Fruit fly (Drosophila melanogaster) whole organism, embryonic: ENCODE measurements around the gene CG43760.

ENCODE experiments used
- Adf1 ChIP-seq: fragments of 200-800 bp; sonication (Bioruptor generic); IDR thresholded peaks from 2 replicates; pipeline ENCODE4 v1.3.6; 2022; ENCODE audit warnings: missing biosample characterization, missing genetic modification characterization
- Bdp1 ChIP-seq: fragments of 200-800 bp; sonication (Bioruptor generic); optimal IDR thresholded peaks from 3 replicates; lab custom pipeline; 2016; ENCODE audit warnings: missing biosample characterization, missing genetic modification characterization
- CG10209 ChIP-seq: fragments of 200-800 bp; sonication (Bioruptor generic); optimal IDR thresholded peaks from 3 replicates; lab custom pipeline; 2017; ENCODE audit warnings: missing biosample characterization, mild to moderate bottlenecking, missing genetic modification characterization, missing genetic modification reagents
- CG10543 ChIP-seq: fragments of 200-800 bp; sonication (Bioruptor generic); optimal IDR thresholded peaks from 3 replicates; lab custom pipeline; 2017; ENCODE audit warnings: missing biosample characterization, mild to moderate bottlenecking, missing genetic modification characterization, moderate library complexity
- CG11247 ChIP-seq: fragments of 200-800 bp; sonication (Bioruptor generic); IDR thresholded peaks from 2 replicates; pipeline ENCODE4 v1.3.6; 2022; ENCODE audit warnings: missing biosample characterization, missing genetic modification characterization
- CG12155 ChIP-seq: fragments of 200-800 bp; sonication (Bioruptor generic); optimal IDR thresholded peaks from 3 replicates; lab custom pipeline; 2016; ENCODE audit warnings: missing biosample characterization, missing genetic modification characterization
- CG13287 ChIP-seq: fragments of 200-800 bp; sonication (Bioruptor generic); IDR thresholded peaks from 2 replicates; pipeline ENCODE4 v1.3.6; 2022; ENCODE audit warnings: missing biosample characterization, missing genetic modification characterization; ENCODE audit not compliant: partially characterized antibody
- CG13296 ChIP-seq: fragments of 200-800 bp; sonication (Bioruptor generic); optimal IDR thresholded peaks from 3 replicates; lab custom pipeline; 2018; ENCODE audit warnings: missing biosample characterization, mild to moderate bottlenecking, missing genetic modification characterization
- CG13894 ChIP-seq: fragments of 200-800 bp; sonication (Bioruptor generic); optimal IDR thresholded peaks from 3 replicates; lab custom pipeline; 2018; ENCODE audit warnings: missing biosample characterization, mild to moderate bottlenecking, missing genetic modification characterization, moderate library complexity
- CG14667 ChIP-seq: fragments of 200-800 bp; sonication (Bioruptor generic); IDR thresholded peaks from 2 replicates; pipeline ENCODE4 v1.3.6; 2022; ENCODE audit warnings: missing biosample characterization, missing genetic modification characterization
- CG14710 ChIP-seq: fragments of 200-800 bp; sonication (Bioruptor generic); optimal IDR thresholded peaks from 3 replicates; lab custom pipeline; 2019; ENCODE audit warnings: missing biosample characterization, mild to moderate bottlenecking, missing genetic modification characterization, moderate library complexity
- CG15011 ChIP-seq: fragments of 200-800 bp; sonication (Bioruptor generic); optimal IDR thresholded peaks from 3 replicates; lab custom pipeline; 2018; ENCODE audit warnings: missing biosample characterization, mild to moderate bottlenecking, missing genetic modification characterization
- CG2199 ChIP-seq: fragments of 200-800 bp; sonication (Bioruptor generic); IDR thresholded peaks from 3 replicates; pipeline ENCODE4 v1.3.6; 2022; ENCODE audit warnings: missing biosample characterization, missing genetic modification characterization
- CG30403 ChIP-seq: fragments of 200-800 bp; sonication (Bioruptor generic); optimal IDR thresholded peaks from 3 replicates; lab custom pipeline; 2016; ENCODE audit warnings: missing biosample characterization, missing genetic modification characterization
- CG3065 ChIP-seq: fragments of 200-800 bp; sonication (Bioruptor generic); optimal IDR thresholded peaks from 2 replicates; lab custom pipeline; 2016; ENCODE audit warnings: missing biosample characterization, missing genetic modification characterization
- CG6254 ChIP-seq: fragments of 200-800 bp; sonication (Bioruptor generic); optimal IDR thresholded peaks from 3 replicates; lab custom pipeline; 2017; ENCODE audit warnings: mild to moderate bottlenecking, missing biosample characterization, missing genetic modification reagents, missing genetic modification characterization
- CG6791 ChIP-seq: fragments of 200-800 bp; sonication (Bioruptor generic); IDR thresholded peaks from 3 replicates; pipeline ENCODE4 v1.3.6; 2022; ENCODE audit warnings: missing biosample characterization, missing genetic modification characterization; ENCODE audit not compliant: partially characterized antibody
- CG7357 ChIP-seq: fragments of 200-800 bp; sonication (Bioruptor generic); IDR thresholded peaks from 3 replicates; pipeline ENCODE4 v1.3.6; 2022; ENCODE audit warnings: missing biosample characterization, missing genetic modification characterization
- CG7745 ChIP-seq: fragments of 200-800 bp; sonication (Bioruptor generic); optimal IDR thresholded peaks from 2 replicates; lab custom pipeline; 2018; ENCODE audit warnings: missing biosample characterization, mild to moderate bottlenecking, missing genetic modification characterization, moderate library complexity
- CG7963 ChIP-seq: fragments of 200-800 bp; sonication (Bioruptor generic); IDR thresholded peaks from 3 replicates; pipeline ENCODE4 v1.3.6; 2022; ENCODE audit warnings: missing biosample characterization, missing genetic modification characterization; ENCODE audit not compliant: partially characterized antibody
- Dad ChIP-seq: fragments of 200-800 bp; sonication (Bioruptor generic); optimal IDR thresholded peaks from 3 replicates; lab custom pipeline; 2016; ENCODE audit warnings: missing biosample characterization, missing genetic modification characterization
- ERR ChIP-seq: fragments of 200-800 bp; sonication (Bioruptor generic); optimal IDR thresholded peaks from 2 replicates; lab custom pipeline; 2016; ENCODE audit warnings: missing biosample characterization, missing genetic modification characterization
- Ets97D ChIP-seq: fragments of 200-800 bp; sonication (Bioruptor generic); optimal IDR thresholded peaks from 3 replicates; lab custom pipeline; 2016; ENCODE audit warnings: missing biosample characterization, missing genetic modification characterization
- HLH4C ChIP-seq: fragments of 200-800 bp; sonication (Bioruptor generic); IDR thresholded peaks from 3 replicates; pipeline ENCODE4 v1.3.6; 2022; ENCODE audit warnings: missing biosample characterization, missing genetic modification characterization; ENCODE audit not compliant: partially characterized antibody
- MBD-R2 ChIP-seq: fragments of 200-800 bp; sonication (Bioruptor generic); IDR thresholded peaks from 2 replicates; pipeline ENCODE4 v1.3.6; 2022; ENCODE audit warnings: missing biosample characterization, missing genetic modification characterization
- MESR4 ChIP-seq: fragments of 200-800 bp; sonication (Bioruptor generic); optimal IDR thresholded peaks from 2 replicates; lab custom pipeline; 2018; ENCODE audit warnings: missing biosample characterization, mild to moderate bottlenecking, missing genetic modification characterization, moderate library complexity
- Max ChIP-seq: fragments of 200-800 bp; sonication (Bioruptor generic); optimal IDR thresholded peaks from 2 replicates; lab custom pipeline; 2016; ENCODE audit warnings: missing biosample characterization, mild to moderate bottlenecking, missing genetic modification characterization
- Oaz ChIP-seq: fragments of 200-800 bp; sonication (Bioruptor generic); IDR thresholded peaks from 2 replicates; pipeline ENCODE4 v1.3.6; 2022; ENCODE audit warnings: missing biosample characterization, missing genetic modification characterization
- Oli ChIP-seq: fragments of 200-800 bp; sonication (Bioruptor generic); optimal IDR thresholded peaks from 2 replicates; lab custom pipeline; 2018; ENCODE audit warnings: missing biosample characterization, mild to moderate bottlenecking, missing genetic modification characterization, moderate library complexity
- Pdp1 ChIP-seq, 2 experiments: fragments of 200-800 bp; sonication (Bioruptor generic); optimal IDR thresholded peaks; 3 replicates each; lab custom pipeline; 2016; ENCODE audit warnings: missing biosample characterization in 2 of 2, missing genetic modification characterization in 2 of 2, mild to moderate bottlenecking in 1 of 2, moderate library complexity in 1 of 2
- ato ChIP-seq: fragments of 200-800 bp; sonication (Bioruptor generic); IDR thresholded peaks from 2 replicates; pipeline ENCODE4 v1.3.6; 2022; ENCODE audit warnings: missing biosample characterization, missing genetic modification characterization; ENCODE audit not compliant: partially characterized antibody
- caup ChIP-seq: fragments of 200-800 bp; sonication (Bioruptor generic); optimal IDR thresholded peaks from 3 replicates; lab custom pipeline; 2017; ENCODE audit warnings: missing biosample characterization, mild to moderate bottlenecking, missing genetic modification characterization, moderate library complexity; ENCODE audit not compliant: severe bottlenecking
- ci ChIP-seq: fragments of 200-800 bp; sonication (Bioruptor generic); IDR thresholded peaks from 3 replicates; pipeline ENCODE4 v1.3.6; 2022; ENCODE audit warnings: missing biosample characterization, missing genetic modification characterization
- h ChIP-seq: fragments of >200 bp; optimal IDR thresholded peaks from 2 replicates; lab custom pipeline; 2017
- hbn ChIP-seq: fragments of 200-800 bp; sonication (Bioruptor generic); IDR thresholded peaks from 2 replicates; pipeline ENCODE4 v1.3.6; 2022; ENCODE audit warnings: missing biosample characterization, missing genetic modification characterization; ENCODE audit not compliant: partially characterized antibody
- kah ChIP-seq: fragments of 200-800 bp; sonication (Bioruptor generic); optimal IDR thresholded peaks from 2 replicates; lab custom pipeline; 2018; ENCODE audit warnings: missing biosample characterization, mild to moderate bottlenecking, missing genetic modification characterization
- lbe ChIP-seq: fragments of 200-800 bp; sonication (Bioruptor generic); optimal IDR thresholded peaks from 2 replicates; lab custom pipeline; 2016; ENCODE audit warnings: missing biosample characterization, mild to moderate bottlenecking, missing genetic modification characterization
- onecut ChIP-seq: fragments of 200-800 bp; sonication (Bioruptor generic); IDR thresholded peaks from 2 replicates; pipeline ENCODE4 v1.3.6; 2022; ENCODE audit warnings: missing biosample characterization, missing genetic modification characterization
- org-1 ChIP-seq: fragments of 200-800 bp; sonication (Bioruptor generic); optimal IDR thresholded peaks from 2 replicates; lab custom pipeline; 2017; ENCODE audit warnings: missing biosample characterization, missing genetic modification characterization
- pfk ChIP-seq: fragments of 200-800 bp; sonication (Bioruptor generic); optimal IDR thresholded peaks from 2 replicates; lab custom pipeline; 2018; ENCODE audit warnings: missing biosample characterization, mild to moderate bottlenecking, missing genetic modification characterization, moderate library complexity
- pzg ChIP-seq: fragments of 200-800 bp; sonication (Bioruptor generic); optimal IDR thresholded peaks from 3 replicates; lab custom pipeline; 2018; ENCODE audit warnings: missing biosample characterization, mild to moderate bottlenecking, missing genetic modification characterization, moderate library complexity
- ranshi ChIP-seq: fragments of 200-800 bp; sonication (Bioruptor generic); IDR thresholded peaks from 2 replicates; pipeline ENCODE4 v1.3.6; 2022; ENCODE audit warnings: missing biosample characterization, missing genetic modification characterization
- so ChIP-seq: fragments of 200-800 bp; sonication (Bioruptor generic); IDR thresholded peaks from 3 replicates; pipeline ENCODE4 v1.3.6; 2022; ENCODE audit warnings: missing biosample characterization, missing genetic modification characterization
- stc ChIP-seq: fragments of 200-800 bp; sonication (Bioruptor generic); IDR thresholded peaks from 2 replicates; pipeline ENCODE4 v1.3.6; 2022; ENCODE audit warnings: missing biosample characterization, missing genetic modification characterization
- tin ChIP-seq: fragments of 200-800 bp; sonication (Bioruptor generic); optimal IDR thresholded peaks from 3 replicates; lab custom pipeline; 2016; ENCODE audit warnings: missing biosample characterization, missing genetic modification characterization
- unc-4 ChIP-seq: fragments of 200-800 bp; sonication (Bioruptor generic); IDR thresholded peaks from 2 replicates; pipeline ENCODE4 v1.3.6; 2022; ENCODE audit warnings: missing biosample characterization, missing genetic modification characterization; ENCODE audit not compliant: partially characterized antibody

CG43760 gene

dm6 chr2L:15762466-15762865, 14.2 kb downstream of the CG43760 start, which contains the start of gene Gli (continued):
- TF ChIP-seq ranshi (GFP tag; lab: Robert Waterston, UW) (0 out of 2 replicates have a peak, but pooled peaks have one; percentile 12), pfk (GFP tag; lab: Kevin White, UChicago) (peak; percentile 46), CG6254 (no peak), CG2199 (GFP tag; lab: Robert Waterston, UW) (peak; percentile 31; the same call in 1 of the 3 replicates), CG13296 (GFP tag; lab: Kevin White, UChicago) (no peak), so (peak; percentile 62; the same call in 2 of the 3 replicates), onecut (GFP tag; lab: Robert Waterston, UW) (peak; percentile 54), CG10209 (GFP tag; lab: Kevin White, UChicago) (no peak), Max (GFP tag; lab: Kevin White, UChicago) (no peak), Ets97D (GFP tag; lab: Kevin White, UChicago) (no peak), CG15011 (GFP tag; lab: Kevin White, UChicago) (no peak), CG6791 (GFP tag; lab: Robert Waterston, UW) (peak; percentile 50; the same call in 1 of the 3 replicates), Oaz (GFP tag; lab: Robert Waterston, UW) (peak; percentile 12; the same call in 1 of the 2 replicates), ato (peak; percentile 77), CG30403 (GFP tag; lab: Kevin White, UChicago) (no peak), MBD-R2 (GFP tag; lab: Robert Waterston, UW) (peak; percentile 40; the same call in 1 of the 2 replicates), Dad (GFP tag; lab: Kevin White, UChicago) (peak; percentile 19), CG11247 (GFP tag; lab: Robert Waterston, UW) (no peak), Adf1 (GFP tag; lab: Robert Waterston, UW) (peak; percentile 77), kah (GFP tag; lab: Kevin White, UChicago) (peak; percentile 43), tin (GFP tag; lab: Kevin White, UChicago) (no peak), HLH4C (GFP tag; lab: Robert Waterston, UW) (peak; percentile 45; the same call in 1 of the 3 replicates), CG10543 (GFP tag; lab: Kevin White, UChicago) (peak; percentile 78), Pdp1 (GFP tag; optimal IDR thresholded peaks at IDR 0.05; lab: Kevin White, UChicago) (peak in 1 of 2 experiments; percentile 46), caup (peak; percentile 51), hbn (GFP tag; lab: Robert Waterston, UW) (no peak), ERR (GFP tag; lab: Kevin White, UChicago) (peak; percentile 25), pzg (GFP tag; lab: Kevin White, UChicago) (peak; percentile 14)
- TF ChIP-seq, all 482 proteins: peak for 160

- TF ChIP-seq CG13287 (GFP tag; lab: Robert Waterston, UW) (no peak), CG7745 (tag; lab: Kevin White, UChicago) (no peak), CG3065 (GFP tag; lab: Kevin White, UChicago) (peak; percentile 19), CG7963 (GFP tag; lab: Robert Waterston, UW) (no peak; the same call in 2 of the 3 replicates), CG14710 (tag; lab: Kevin White, UChicago) (peak; percentile 71), unc-4 (no peak), CG7357 (GFP tag; lab: Robert Waterston, UW) (peak; percentile 37; the same call in 1 of the 3 replicates), h (lab: Kevin White, UChicago) (no peak), org-1 (GFP tag; lab: Kevin White, UChicago) (peak; percentile 38), CG13894 (tag; lab: Kevin White, UChicago) (no peak), ci (peak; percentile 82), CG12155 (GFP tag; lab: Kevin White, UChicago) (peak; percentile 53), Bdp1 (peak; percentile 27), CG11247 (GFP tag; lab: Robert Waterston, UW) (peak; percentile 55; the same call in 1 of the 2 replicates), CG14667 (peak; percentile 63), Oli (tag; lab: Kevin White, UChicago) (peak; percentile 79), stc (GFP tag; lab: Robert Waterston, UW) (peak; percentile 80), MESR4 (GFP tag; lab: Kevin White, UChicago) (no peak), lbe (GFP tag; lab: Kevin White, UChicago) (peak; percentile 80)
Observed at dm6 chr2L:15761409-15762407, 14.9 kb downstream of the CG43760 start.
